Fruit fly (Drosophila melanogaster): ENCODE data around the gene rdhB.

The rdhB gene

dm6 chr3R:22356464-22357410, 5.2 kb downstream of the rdhB start, which contains the start of gene Sar1:
Gene Sar1, plus strand, starts transcription at chr3R:22356685.
- TF ChIP-seq h (optimal IDR thresholded peaks at IDR 0.05) (no peak), Myc (optimal IDR thresholded peaks at IDR 0.05) (no peak), ttk (optimal IDR thresholded peaks at IDR 0.05) (no peak), psq (optimal IDR thresholded peaks at IDR 0.05) (no peak), insv (optimal IDR thresholded peaks at IDR 0.05) (no peak), Sin3A (optimal IDR thresholded peaks at IDR 0.05) (no peak)

dm6 chr3R:22357942-22358341, 6.4 kb downstream of the rdhB start:
- no peak for TF ChIP-seq Myc (optimal IDR thresholded peaks at IDR 0.05)
- no peak for TF ChIP-seq insv (optimal IDR thresholded peaks at IDR 0.05)
- TF ChIP-seq h (optimal IDR thresholded peaks at IDR 0.05), result no peak
- TF ChIP-seq psq (optimal IDR thresholded peaks at IDR 0.05), result no peak
- TF ChIP-seq ttk (optimal IDR thresholded peaks at IDR 0.05), result no peak
- TF ChIP-seq Sin3A (optimal IDR thresholded peaks at IDR 0.05), result no peak

dm6 chr3R:22358810-22359209, 7.3 kb downstream of the rdhB start:
- TF ChIP-seq h (optimal IDR thresholded peaks at IDR 0.05), result no peak
- no peak for TF ChIP-seq insv (optimal IDR thresholded peaks at IDR 0.05)
- no peak for TF ChIP-seq psq (optimal IDR thresholded peaks at IDR 0.05)
- no peak for TF ChIP-seq Sin3A (optimal IDR thresholded peaks at IDR 0.05)
- no peak for TF ChIP-seq Myc (optimal IDR thresholded peaks at IDR 0.05)
- TF ChIP-seq ttk (optimal IDR thresholded peaks at IDR 0.05), result no peak

- no peak for TF ChIP-seq Sin3A (optimal IDR thresholded peaks at IDR 0.05)
Measured at dm6 chr3R:22362218-22362907, 10.9 kb downstream of the rdhB start, which contains the start of the genes JMJD6, CG7071 and Muted. Gene JMJD6, minus strand, starts transcription at chr3R:22362371. Gene CG7071, plus strand, starts transcription at chr3R:22362620. Gene Muted, plus strand, starts transcription at chr3R:22362620.

dm6 chr3R:22365660-22366195, 14.2 kb downstream of the rdhB start, which contains the start of gene CG5382:
Gene CG5382, minus strand, starts transcription at chr3R:22365983.
- no peak for TF ChIP-seq Sin3A (optimal IDR thresholded peaks at IDR 0.05)
- TF ChIP-seq Myc (optimal IDR thresholded peaks at IDR 0.05), result no peak
- no peak for TF ChIP-seq insv (optimal IDR thresholded peaks at IDR 0.05)
- no peak for TF ChIP-seq psq (optimal IDR thresholded peaks at IDR 0.05)
- TF ChIP-seq ttk (optimal IDR thresholded peaks at IDR 0.05), result no peak

dm6 chr3R:22367126-22368076, 15.9 kb downstream of the rdhB start, which contains the start of the genes Polr3F and PyK:
Gene Polr3F, minus strand, starts transcription at chr3R:22367373.
Gene PyK, plus strand, starts transcription at chr3R:22367536.
- TF ChIP-seq Sin3A (optimal IDR thresholded peaks at IDR 0.05) (no peak), ttk (optimal IDR thresholded peaks at IDR 0.05) (no peak), h (optimal IDR thresholded peaks at IDR 0.05) (no peak), psq (optimal IDR thresholded peaks at IDR 0.05) (no peak), Myc (optimal IDR thresholded peaks at IDR 0.05) (no peak), insv (optimal IDR thresholded peaks at IDR 0.05) (no peak)

dm6 chr3R:22368077-22368776, 16.7 kb downstream of the rdhB start:
- TF ChIP-seq h (optimal IDR thresholded peaks at IDR 0.05), result no peak
- no peak for TF ChIP-seq Myc (optimal IDR thresholded peaks at IDR 0.05)
- TF ChIP-seq insv (optimal IDR thresholded peaks at IDR 0.05), result no peak
- TF ChIP-seq psq (optimal IDR thresholded peaks at IDR 0.05), result no peak
- no peak for TF ChIP-seq Sin3A (optimal IDR thresholded peaks at IDR 0.05)
- TF ChIP-seq ttk (optimal IDR thresholded peaks at IDR 0.05), result no peak

dm6 chr3R:22368777-22369214, 17.3 kb downstream of the rdhB start:
- TF ChIP-seq ttk (optimal IDR thresholded peaks at IDR 0.05) (no peak), Sin3A (optimal IDR thresholded peaks at IDR 0.05) (no peak), insv (optimal IDR thresholded peaks at IDR 0.05) (no peak), psq (optimal IDR thresholded peaks at IDR 0.05) (no peak), h (optimal IDR thresholded peaks at IDR 0.05) (no peak), Myc (optimal IDR thresholded peaks at IDR 0.05) (no peak)

dm6 chr3R:22372535-22372934, 21.0 kb downstream of the rdhB start, which contains the start of gene CG7069:
Gene CG7069, plus strand, starts transcription at chr3R:22372835.
- TF ChIP-seq insv (optimal IDR thresholded peaks at IDR 0.05) (no peak), Sin3A (optimal IDR thresholded peaks at IDR 0.05) (no peak), h (optimal IDR thresholded peaks at IDR 0.05) (no peak), ttk (optimal IDR thresholded peaks at IDR 0.05) (no peak), Myc (optimal IDR thresholded peaks at IDR 0.05) (no peak), psq (optimal IDR thresholded peaks at IDR 0.05) (no peak)

dm6 chr3R:22375674-22376073, 24.2 kb downstream of the rdhB start, which contains the start of gene CG18596:
Gene CG18596, plus strand, starts transcription at chr3R:22375923.
- TF ChIP-seq insv (optimal IDR thresholded peaks at IDR 0.05) (no peak), Sin3A (optimal IDR thresholded peaks at IDR 0.05) (no peak), Myc (optimal IDR thresholded peaks at IDR 0.05) (no peak), h (optimal IDR thresholded peaks at IDR 0.05) (no peak), psq (optimal IDR thresholded peaks at IDR 0.05) (no peak), ttk (optimal IDR thresholded peaks at IDR 0.05) (no peak)

All from Kc167 (cell line).